Worm (Caenorhabditis elegans) whole organism, L2 larva: ENCODE measurements around the gene osm-12.

Experiments used
- ZK546.5 ChIP-seq: sonication (generic microtip); optimal IDR thresholded peaks from 2 replicates; lab custom pipeline; 2017; ENCODE audit warnings: missing biosample characterization, missing genetic modification characterization
- ama-1 ChIP-seq: fragments of 150-350 bp; optimal IDR thresholded peaks from 2 replicates; lab custom pipeline; 2018; ENCODE audit warnings: inconsistent platforms
- blmp-1 ChIP-seq: sonication (generic microtip); optimal IDR thresholded peaks from 2 replicates; lab custom pipeline; 2017; ENCODE audit warnings: missing genetic modification characterization, mild to moderate bottlenecking, missing compliant biosample characterization, antibody characterized with exemption, moderate library complexity; ENCODE audit not compliant: insufficient read depth
- crh-2 ChIP-seq: sonication (generic microtip); optimal IDR thresholded peaks from 2 replicates; lab custom pipeline; 2017; ENCODE audit warnings: missing biosample characterization, missing genetic modification characterization
- dmd-4 ChIP-seq: sonication (generic microtip); optimal IDR thresholded peaks from 2 replicates; lab custom pipeline; 2017; ENCODE audit warnings: missing biosample characterization, missing genetic modification characterization
- lsy-2 ChIP-seq, 2 experiments: fragments of 150-350 bp in 1 of 2; sonication (generic microtip) in 1 of 2; optimal IDR thresholded peaks; 2 replicates each; lab custom pipeline; 2014 to 2017; ENCODE audit warnings: missing biosample characterization in 2 of 2, missing genetic modification characterization in 2 of 2
- nhr-12 ChIP-seq: fragments of 150-350 bp; optimal IDR thresholded peaks from 2 replicates; lab custom pipeline; 2014; ENCODE audit warnings: missing biosample characterization, missing genetic modification characterization
- nhr-237 ChIP-seq: fragments of 150-350 bp; optimal IDR thresholded peaks from 2 replicates; lab custom pipeline; 2014; ENCODE audit warnings: missing biosample characterization, missing genetic modification characterization
- skn-1 ChIP-seq: sonication (generic microtip); optimal IDR thresholded peaks from 2 replicates; lab custom pipeline; 2017; ENCODE audit warnings: missing biosample characterization, missing genetic modification characterization
- sma-9 ChIP-seq, 2 experiments: fragments of 150-350 bp in 1 of 2; sonication (generic microtip) in 1 of 2; optimal IDR thresholded peaks; 2 replicates each; lab custom pipeline; 2014 to 2016; ENCODE audit warnings: missing genetic modification characterization in 2 of 2, mild to moderate bottlenecking in 1 of 2, missing biosample characterization in 1 of 2, missing compliant biosample characterization in 1 of 2, missing genetic modification reagents in 1 of 2, moderate library complexity in 1 of 2
- unc-62 ChIP-seq: fragments of 150-350 bp; optimal IDR thresholded peaks from 2 replicates; lab custom pipeline; 2014; ENCODE audit warnings: missing biosample characterization, missing genetic modification reagents, missing genetic modification characterization
- ztf-11 ChIP-seq: sonication (generic microtip); optimal IDR thresholded peaks from 2 replicates; lab custom pipeline; 2017; ENCODE audit warnings: missing biosample characterization, missing genetic modification characterization

ce11 chrIII:12227935-12228334 lies 25.6 kb upstream of the osm-12 start:
- no peak for TF ChIP-seq nhr-12 (tag; lab: Kevin White, UChicago)
- TF ChIP-seq unc-62 (GFP tag; lab: Kevin White, UChicago) = no peak
- TF ChIP-seq skn-1 = no peak
- TF ChIP-seq sma-9 (GFP tag; optimal IDR thresholded peaks at IDR 0.05; lab: Kevin White, UChicago) = no peak
- TF ChIP-seq sma-9 (tag; optimal IDR thresholded peaks at IDR 0.05; lab: Kevin White, UChicago) = no peak
- TF ChIP-seq ztf-11 (tag; lab: Kevin White, UChicago) = no peak
- no peak for TF ChIP-seq blmp-1 (tag; lab: Kevin White, UChicago)
- no peak for TF ChIP-seq lsy-2 (tag; optimal IDR thresholded peaks at IDR 0.05; lab: Kevin White, UChicago)
- TF ChIP-seq ama-1 (lab: Kevin White, UChicago) = no peak
- no peak for TF ChIP-seq dmd-4 (tag; lab: Kevin White, UChicago)
- TF ChIP-seq ZK546.5 (tag; lab: Kevin White, UChicago) = no peak
- TF ChIP-seq nhr-237 (tag; lab: Kevin White, UChicago) = no peak
- TF ChIP-seq crh-2 (tag; lab: Kevin White, UChicago) = no peak
